Fruit fly (Drosophila melanogaster): Measurements from ENCODE around the gene CCT1.
A peak's percentile ranks its signal among the peaks of the same experiment; 100 is the strongest.

The CCT1 gene

dm6 chr3R:22456007-22456406 lies 35.2 kb downstream of the CCT1 start:
- TF ChIP-seq CG34376 (GFP tag; optimal IDR thresholded peaks at IDR 0.05), result peak; percentile 98
- peak; percentile 51 for TF ChIP-seq exex (tag; optimal IDR thresholded peaks at IDR 0.05)
- TF ChIP-seq Lhr (GFP tag; optimal IDR thresholded peaks at IDR 0.05), result no peak
- TF ChIP-seq grn (GFP tag; optimal IDR thresholded peaks at IDR 0.05), result peak; percentile 59
- TF ChIP-seq Pdp1 (GFP tag; optimal IDR thresholded peaks at IDR 0.05), result peak in 1 of 2 experiments; percentile 67

dm6 chr3R:22455335-22455985 lies 35.8 kb downstream of the CCT1 start:
- TF ChIP-seq CG7556 (GFP tag; optimal IDR thresholded peaks at IDR 0.05), result peak; percentile 25
- TF ChIP-seq CG10979 (tag; optimal IDR thresholded peaks at IDR 0.05), result peak; percentile 5
- peak; percentile 30; the same call in 2 of the 3 replicates for TF ChIP-seq row (GFP tag; IDR thresholded peaks at IDR 0.05)
- no peak for TF ChIP-seq amos (GFP tag; IDR thresholded peaks at IDR 0.05; ENCODE audit: partially characterized antibody)
- TF ChIP-seq sens (GFP tag), result peak; percentile 66
- TF ChIP-seq Doc3 (GFP tag; IDR thresholded peaks at IDR 0.05; ENCODE audit: partially characterized antibody), result no peak
- TF ChIP-seq Oli (tag; optimal IDR thresholded peaks at IDR 0.05), result peak; percentile 34
- no peak for TF ChIP-seq CG10274 (GFP tag; optimal IDR thresholded peaks at IDR 0.05)
- peak; percentile 24 for TF ChIP-seq CG15514 (GFP tag; optimal IDR thresholded peaks at IDR 0.05)
- no peak for TF ChIP-seq CG13624 (GFP tag; optimal IDR thresholded peaks at IDR 0.05)
- peak in 1 of 3 experiments; percentile 5 for TF ChIP-seq lola (GFP tag; optimal IDR thresholded peaks at IDR 0.05)
- no peak for TF ChIP-seq CG4854 (GFP tag; optimal IDR thresholded peaks at IDR 0.05)
- TF ChIP-seq seq (GFP tag; IDR thresholded peaks at IDR 0.05), result no peak
- TF ChIP-seq Optix (GFP tag; IDR thresholded peaks at IDR 0.05), result no peak
- TF ChIP-seq cwo (GFP tag; optimal IDR thresholded peaks at IDR 0.05), result no peak
- TF ChIP-seq Pdp1 (GFP tag; optimal IDR thresholded peaks at IDR 0.05), result peak in 1 of 2 experiments; percentile 3
- TF ChIP-seq unc-4 (GFP tag; IDR thresholded peaks at IDR 0.05; ENCODE audit: partially characterized antibody), result no peak
- TF ChIP-seq CG6854 (GFP tag; optimal IDR thresholded peaks at IDR 0.05), result no peak
- peak; percentile 9 for TF ChIP-seq ind (GFP tag; optimal IDR thresholded peaks at IDR 0.05)
- no peak for TF ChIP-seq Six4 (GFP tag; optimal IDR thresholded peaks at IDR 0.05)
- peak; percentile 12 for TF ChIP-seq bcd (GFP tag; optimal IDR thresholded peaks at IDR 0.05)
- TF ChIP-seq CG30403 (GFP tag; optimal IDR thresholded peaks at IDR 0.05), result peak; percentile 32
- TF ChIP-seq CG17361 (GFP tag; IDR thresholded peaks at IDR 0.05), result peak; percentile 55; the same call in 2 of the 3 replicates
- TF ChIP-seq Ada2b (GFP tag; IDR thresholded peaks at IDR 0.05), result 0 out of 2 replicates have a peak, but pooled peaks have one; percentile 6
- peak; percentile 90 for TF ChIP-seq Ets65A (GFP tag)
- TF ChIP-seq phol (tag; optimal IDR thresholded peaks at IDR 0.05), result peak; percentile 26
- peak; percentile 1 for TF ChIP-seq CG13296 (GFP tag; optimal IDR thresholded peaks at IDR 0.05)
- TF ChIP-seq sim (GFP tag; IDR thresholded peaks at IDR 0.05), result no peak
- no peak for TF ChIP-seq Rx (GFP tag; IDR thresholded peaks at IDR 0.05)
- TF ChIP-seq CG7839 (tag; optimal IDR thresholded peaks at IDR 0.05), result peak; percentile 37
- no peak for TF ChIP-seq knrl (GFP tag; IDR thresholded peaks at IDR 0.05; ENCODE audit: partially characterized antibody)
- TF ChIP-seq vnd (GFP tag; IDR thresholded peaks at IDR 0.05; ENCODE audit: partially characterized antibody), result no peak
- TF ChIP-seq dan (GFP tag; IDR thresholded peaks at IDR 0.05), result no peak
- peak; percentile 84 for TF ChIP-seq CG34376 (GFP tag; optimal IDR thresholded peaks at IDR 0.05)
- no peak for TF ChIP-seq CG17802 (tag; optimal IDR thresholded peaks at IDR 0.05)
- peak; percentile 46 for TF ChIP-seq gem (tag; optimal IDR thresholded peaks at IDR 0.05)
- TF ChIP-seq hkb (optimal IDR thresholded peaks at IDR 0.05), result no peak
- TF ChIP-seq hkb (GFP tag; IDR thresholded peaks at IDR 0.05), result 0 out of 2 replicates have a peak, but pooled peaks have one; percentile 16
- TF ChIP-seq ERR (GFP tag; optimal IDR thresholded peaks at IDR 0.05), result no peak
- TF ChIP-seq CG7928 (GFP tag; optimal IDR thresholded peaks at IDR 0.05), result no peak
- peak; percentile 4 for TF ChIP-seq CG2712 (tag; optimal IDR thresholded peaks at IDR 0.05)
- TF ChIP-seq CG14860 (GFP tag; IDR thresholded peaks at IDR 0.05; ENCODE audit: partially characterized antibody), result no peak
- TF ChIP-seq Med (GFP tag), result peak; percentile 36
- no peak for TF ChIP-seq Asciz (GFP tag; optimal IDR thresholded peaks at IDR 0.05)
